Fruit fly (Drosophila melanogaster) whole organism, embryonic: Measurements from ENCODE around the gene Ctr9.

Experiments used
- CG11247 ChIP-seq: fragments of 200-800 bp; sonication (Bioruptor generic); IDR thresholded peaks from 2 replicates; pipeline ENCODE4 v1.3.6; 2022; ENCODE audit warnings: missing biosample characterization, missing genetic modification characterization
- CG12299 ChIP-seq: fragments of 200-800 bp; sonication (Bioruptor generic); optimal IDR thresholded peaks from 2 replicates; lab custom pipeline; 2018; ENCODE audit warnings: missing biosample characterization, mild to moderate bottlenecking, missing genetic modification characterization
- CG13287 ChIP-seq: fragments of 200-800 bp; sonication (Bioruptor generic); IDR thresholded peaks from 2 replicates; pipeline ENCODE4 v1.3.6; 2022; ENCODE audit warnings: missing biosample characterization, missing genetic modification characterization; ENCODE audit not compliant: partially characterized antibody
- CG15269 ChIP-seq: fragments of 200-800 bp; sonication (Bioruptor generic); optimal IDR thresholded peaks from 2 replicates; lab custom pipeline; 2018; ENCODE audit warnings: missing biosample characterization, mild to moderate bottlenecking, missing genetic modification characterization, moderate library complexity
- CG16863 ChIP-seq: fragments of 200-800 bp; sonication (Bioruptor generic); optimal IDR thresholded peaks from 3 replicates; lab custom pipeline; 2016; ENCODE audit warnings: missing biosample characterization, missing genetic modification characterization
- CG17568 ChIP-seq: fragments of 200-800 bp; sonication (Bioruptor generic); optimal IDR thresholded peaks from 2 replicates; lab custom pipeline; 2018; ENCODE audit warnings: missing biosample characterization, mild to moderate bottlenecking, missing genetic modification characterization, moderate library complexity
- CG18011 ChIP-seq: fragments of 200-800 bp; sonication (Bioruptor generic); optimal IDR thresholded peaks from 2 replicates; lab custom pipeline; 2017; ENCODE audit warnings: missing biosample characterization, missing genetic modification characterization, mild to moderate bottlenecking, moderate library complexity, missing genotype
- CG2678 ChIP-seq: fragments of 200-800 bp; sonication (Bioruptor generic); optimal IDR thresholded peaks from 3 replicates; lab custom pipeline; 2019; ENCODE audit warnings: missing biosample characterization, mild to moderate bottlenecking, missing genetic modification characterization, moderate library complexity
- CG3847 ChIP-seq: fragments of 200-800 bp; sonication (Bioruptor generic); IDR thresholded peaks from 2 replicates; pipeline ENCODE4 v1.3.6; 2022; ENCODE audit warnings: missing biosample characterization, missing genetic modification characterization
- CG6254 ChIP-seq: fragments of 200-800 bp; sonication (Bioruptor generic); optimal IDR thresholded peaks from 3 replicates; lab custom pipeline; 2017; ENCODE audit warnings: mild to moderate bottlenecking, missing biosample characterization, missing genetic modification reagents, missing genetic modification characterization
- CG6813 ChIP-seq: fragments of 200-800 bp; sonication (Bioruptor generic); optimal IDR thresholded peaks from 2 replicates; lab custom pipeline; 2017; ENCODE audit warnings: missing biosample characterization, missing genetic modification characterization, mild to moderate bottlenecking, moderate library complexity, missing genetic modification reagents
- CG7357 ChIP-seq: fragments of 200-800 bp; sonication (Bioruptor generic); IDR thresholded peaks from 3 replicates; pipeline ENCODE4 v1.3.6; 2022; ENCODE audit warnings: missing biosample characterization, missing genetic modification characterization
- CG7839 ChIP-seq: fragments of 200-800 bp; sonication (Bioruptor generic); optimal IDR thresholded peaks from 3 replicates; lab custom pipeline; 2018; ENCODE audit warnings: missing biosample characterization, mild to moderate bottlenecking, missing genetic modification characterization, moderate library complexity
- D ChIP-seq, 2 experiments: fragments of 200-800 bp in 1 of 2; fragments of >200 bp in 1 of 2; sonication (Bioruptor generic) in 1 of 2; optimal IDR thresholded peaks; 2 replicates in 1 of 2; 3 replicates in 1 of 2; lab custom pipeline; 2017; ENCODE audit warnings: mild to moderate bottlenecking in 1 of 2, missing biosample characterization in 1 of 2, missing genetic modification characterization in 1 of 2, missing genetic modification reagents in 1 of 2
- Dbx ChIP-seq: fragments of 200-800 bp; sonication (Bioruptor generic); IDR thresholded peaks from 3 replicates; pipeline ENCODE4 v1.3.6; 2022; ENCODE audit warnings: missing biosample characterization, missing genetic modification characterization
- Deaf1 ChIP-seq: fragments of 200-800 bp; optimal IDR thresholded peaks from 3 replicates; lab custom pipeline; 2019; ENCODE audit warnings: missing biosample characterization, mild to moderate bottlenecking, missing genetic modification characterization, moderate library complexity
- Dip2 ChIP-seq: fragments of 200-800 bp; sonication (Bioruptor generic); IDR thresholded peaks from 2 replicates; pipeline ENCODE4 v1.3.6; 2022; ENCODE audit warnings: missing biosample characterization, missing genetic modification characterization
- Ets65A ChIP-seq: fragments of 200-800 bp; sonication (Bioruptor generic); peaks from one replicate; lab custom pipeline; 2016; ENCODE audit warnings: missing biosample characterization, missing genetic modification characterization
- HLH4C ChIP-seq: fragments of 200-800 bp; sonication (Bioruptor generic); IDR thresholded peaks from 3 replicates; pipeline ENCODE4 v1.3.6; 2022; ENCODE audit warnings: missing biosample characterization, missing genetic modification characterization; ENCODE audit not compliant: partially characterized antibody
- Hmr ChIP-seq: fragments of 200-800 bp; sonication (Bioruptor generic); optimal IDR thresholded peaks from 3 replicates; lab custom pipeline; 2017; ENCODE audit warnings: mild to moderate bottlenecking, missing biosample characterization, missing genetic modification reagents, missing genetic modification characterization
- Hmx ChIP-seq: fragments of 200-800 bp; sonication (Bioruptor generic); optimal IDR thresholded peaks from 2 replicates; lab custom pipeline; 2016; ENCODE audit warnings: missing biosample characterization, missing genetic modification characterization
- MESR4 ChIP-seq: fragments of 200-800 bp; sonication (Bioruptor generic); optimal IDR thresholded peaks from 2 replicates; lab custom pipeline; 2018; ENCODE audit warnings: missing biosample characterization, mild to moderate bottlenecking, missing genetic modification characterization, moderate library complexity
- Nf-YC ChIP-seq: fragments of 200-800 bp; optimal IDR thresholded peaks from 3 replicates; lab custom pipeline; 2019; ENCODE audit warnings: missing biosample characterization, mild to moderate bottlenecking, missing genetic modification characterization, moderate library complexity
- Rfx ChIP-seq: fragments of 200-800 bp; sonication (Bioruptor generic); IDR thresholded peaks from 2 replicates; pipeline ENCODE4 v1.3.6; 2022; ENCODE audit warnings: missing biosample characterization, missing genetic modification characterization
- Sin3A ChIP-seq: fragments of >200 bp; optimal IDR thresholded peaks from 2 replicates; lab custom pipeline; 2018
- Six4 ChIP-seq: fragments of 200-800 bp; sonication (Bioruptor generic); optimal IDR thresholded peaks from 2 replicates; lab custom pipeline; 2016; ENCODE audit warnings: missing biosample characterization, missing genetic modification characterization
- Trl ChIP-seq, 3 experiments: fragments of >200 bp in 2 of 3; fragments of 200-800 bp in 1 of 3; sonication (Bioruptor generic) in 1 of 3; optimal IDR thresholded peaks; 2 replicates in 1 of 3; 3 replicates in 2 of 3; lab custom pipeline; 2016 to 2017; ENCODE audit warnings: missing biosample characterization in 1 of 3, missing genetic modification characterization in 1 of 3
- ara ChIP-seq: fragments of 200-800 bp; sonication (Bioruptor generic); IDR thresholded peaks from 2 replicates; pipeline ENCODE4 v1.3.6; 2022; ENCODE audit warnings: missing biosample characterization, missing genetic modification characterization
- ase ChIP-seq: fragments of 200-800 bp; sonication (Bioruptor generic); IDR thresholded peaks from 3 replicates; pipeline ENCODE4 v1.3.6; 2022; ENCODE audit warnings: missing biosample characterization, missing genetic modification characterization
- chinmo ChIP-seq: fragments of 200-800 bp; sonication (Bioruptor generic); IDR thresholded peaks from 4 replicates; pipeline ENCODE4 v1.3.6; 2022; ENCODE audit warnings: missing biosample characterization, missing genetic modification characterization; ENCODE audit not compliant: partially characterized antibody
- ci ChIP-seq: fragments of 200-800 bp; sonication (Bioruptor generic); IDR thresholded peaks from 3 replicates; pipeline ENCODE4 v1.3.6; 2022; ENCODE audit warnings: missing biosample characterization, missing genetic modification characterization
- crol ChIP-seq: fragments of 200-800 bp; sonication (Bioruptor generic); IDR thresholded peaks from 2 replicates; pipeline ENCODE4 v1.3.6; 2022; ENCODE audit warnings: missing biosample characterization, missing genetic modification characterization
- dati ChIP-seq: fragments of 200-800 bp; sonication (Bioruptor generic); IDR thresholded peaks from 2 replicates; pipeline ENCODE4 v1.3.6; 2022; ENCODE audit warnings: missing biosample characterization, missing genetic modification characterization
- disco-r ChIP-seq: fragments of 200-800 bp; sonication (Bioruptor generic); optimal IDR thresholded peaks from 2 replicates; lab custom pipeline; 2016; ENCODE audit warnings: missing biosample characterization, missing genetic modification characterization
- dmrt99B ChIP-seq: fragments of 200-800 bp; sonication (Bioruptor generic); optimal IDR thresholded peaks from 2 replicates; lab custom pipeline; 2018; ENCODE audit warnings: missing biosample characterization, mild to moderate bottlenecking, missing genetic modification characterization, moderate library complexity
- dpn ChIP-seq, 2 experiments: fragments of 200-800 bp; sonication (Bioruptor generic); optimal IDR thresholded peaks; 3 replicates each; lab custom pipeline; 2016; ENCODE audit warnings: missing biosample characterization in 2 of 2, missing genetic modification characterization in 2 of 2
- ems ChIP-seq: fragments of 200-800 bp; sonication (Bioruptor generic); optimal IDR thresholded peaks from 3 replicates; lab custom pipeline; 2016; ENCODE audit warnings: missing biosample characterization, missing genetic modification characterization
- h ChIP-seq: fragments of >200 bp; optimal IDR thresholded peaks from 2 replicates; lab custom pipeline; 2017
- nerfin-1 ChIP-seq: fragments of 200-800 bp; sonication (Bioruptor generic); optimal IDR thresholded peaks from 3 replicates; lab custom pipeline; 2019; ENCODE audit warnings: missing biosample characterization, mild to moderate bottlenecking, missing genetic modification characterization, moderate library complexity
- nmo ChIP-seq: fragments of 200-800 bp; sonication (Bioruptor generic); optimal IDR thresholded peaks from 2 replicates; lab custom pipeline; 2018; ENCODE audit warnings: missing biosample characterization, mild to moderate bottlenecking, missing genetic modification characterization, moderate library complexity
- oc ChIP-seq: fragments of 200-800 bp; sonication (Bioruptor generic); optimal IDR thresholded peaks from 2 replicates; lab custom pipeline; 2018; ENCODE audit warnings: missing biosample characterization, mild to moderate bottlenecking, missing genetic modification characterization, moderate library complexity
- pita ChIP-seq: fragments of 200-800 bp; sonication (Bioruptor generic); optimal IDR thresholded peaks from 2 replicates; lab custom pipeline; 2017; ENCODE audit warnings: missing biosample characterization, mild to moderate bottlenecking, missing genetic modification characterization
- pros ChIP-seq: fragments of 200-800 bp; sonication (Bioruptor generic); optimal IDR thresholded peaks from 3 replicates; lab custom pipeline; 2019; ENCODE audit warnings: missing biosample characterization, mild to moderate bottlenecking, missing genetic modification characterization, moderate library complexity
- schlank ChIP-seq: fragments of 200-800 bp; sonication (Bioruptor generic); optimal IDR thresholded peaks from 2 replicates; lab custom pipeline; 2018; ENCODE audit warnings: missing biosample characterization, mild to moderate bottlenecking, missing genetic modification characterization
- sisA ChIP-seq: fragments of 200-800 bp; sonication (Bioruptor generic); IDR thresholded peaks from 2 replicates; pipeline ENCODE4 v1.3.6; 2022; ENCODE audit warnings: missing biosample characterization, missing genetic modification characterization
- stwl ChIP-seq: fragments of 200-800 bp; sonication (Bioruptor generic); optimal IDR thresholded peaks from 3 replicates; lab custom pipeline; 2018; ENCODE audit warnings: missing biosample characterization, mild to moderate bottlenecking, missing genetic modification characterization, moderate library complexity
- tin ChIP-seq: fragments of 200-800 bp; sonication (Bioruptor generic); optimal IDR thresholded peaks from 3 replicates; lab custom pipeline; 2016; ENCODE audit warnings: missing biosample characterization, missing genetic modification characterization
- tio ChIP-seq: fragments of 200-800 bp; sonication (Bioruptor generic); optimal IDR thresholded peaks from 2 replicates; lab custom pipeline; 2017; ENCODE audit warnings: missing biosample characterization, missing genetic modification characterization, inconsistent platforms
- yki ChIP-seq: fragments of >200 bp; optimal IDR thresholded peaks from 3 replicates; lab custom pipeline; 2018
- zfh1 ChIP-seq: fragments of 200-800 bp; sonication (Bioruptor generic); IDR thresholded peaks from 3 replicates; pipeline ENCODE4 v1.3.6; 2022; ENCODE audit warnings: missing biosample characterization, missing genetic modification characterization

Ctr9 gene

DNA sequence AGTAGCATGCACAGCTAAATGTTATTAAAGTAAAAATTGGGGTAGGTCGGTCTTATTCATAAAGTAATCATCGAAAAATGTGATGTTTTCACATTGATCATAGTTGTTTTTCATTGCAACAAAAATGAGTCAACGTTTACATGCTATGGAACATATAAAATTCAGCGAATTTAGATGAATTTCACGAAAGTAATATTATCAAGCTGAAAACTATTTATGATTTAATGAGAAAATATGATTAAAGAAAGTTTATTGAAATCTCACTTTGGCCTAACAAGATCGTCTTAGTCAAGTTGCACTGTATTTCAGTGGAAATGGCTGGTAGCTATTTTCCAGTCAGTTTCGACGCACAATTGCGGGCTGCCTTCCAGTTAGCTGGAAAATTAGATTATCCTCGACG, 41.9 kb downstream of the Ctr9 start (continued):
- TF ChIP-seq Dip2 (no peak), ara (GFP tag; lab: Robert Waterston, UW) (0 out of 2 replicates have a peak, but pooled peaks have one; percentile 29), CG2678 (tag; lab: Kevin White, UChicago) (no peak), tio (GFP tag; lab: Kevin White, UChicago) (peak; percentile 30), Sin3A (no peak), dpn (GFP tag; optimal IDR thresholded peaks at IDR 0.05; lab: Kevin White, UChicago) (no peak), Hmr (GFP tag; lab: Kevin White, UChicago) (no peak), stwl (tag; lab: Kevin White, UChicago) (no peak), CG7357 (no peak), CG12299 (tag; lab: Kevin White, UChicago) (no peak), schlank (tag; lab: Kevin White, UChicago) (no peak), CG7839 (no peak), pita (GFP tag; lab: Kevin White, UChicago) (no peak), disco-r (no peak), Rfx (GFP tag; lab: Robert Waterston, UW) (no peak), Six4 (GFP tag; lab: Kevin White, UChicago) (no peak), ems (GFP tag; lab: Kevin White, UChicago) (no peak), CG6254 (GFP tag; lab: Kevin White, UChicago) (no peak), CG18011 (no peak), CG3847 (GFP tag; lab: Robert Waterston, UW) (no peak), h (lab: Kevin White, UChicago) (no peak)

DNA sequence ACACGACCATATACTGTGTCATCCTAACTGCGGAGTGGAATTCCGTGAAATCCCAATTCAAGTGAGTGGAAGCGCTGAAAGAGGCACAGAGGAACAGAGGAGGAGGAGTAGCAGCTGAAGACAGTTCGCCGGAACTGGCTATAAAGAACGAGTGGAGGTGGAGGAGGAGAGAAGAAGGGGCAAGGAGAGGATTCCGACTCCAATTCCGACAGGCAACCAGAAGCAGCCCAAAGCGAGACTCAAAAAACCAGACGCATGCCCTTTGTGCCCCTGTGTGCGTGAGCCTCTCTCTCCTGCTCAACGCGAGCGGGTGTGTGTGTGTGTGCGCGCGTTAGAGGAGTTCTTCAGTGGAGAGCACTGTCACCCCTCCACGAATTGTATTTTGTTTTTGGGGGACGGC, 42.4 kb downstream of the Ctr9 start:
- no peak for TF ChIP-seq zfh1
- no peak for TF ChIP-seq CG17568 (GFP tag; lab: Kevin White, UChicago)
- peak; percentile 57 to 65 for TF ChIP-seq Trl (optimal IDR thresholded peaks at IDR 0.05; lab: Kevin White, UChicago)
- no peak for TF ChIP-seq Trl (GFP tag; optimal IDR thresholded peaks at IDR 0.05; lab: Kevin White, UChicago)
- no peak for TF ChIP-seq CG13287 (GFP tag; lab: Robert Waterston, UW)
- no peak for TF ChIP-seq ci (GFP tag; lab: Robert Waterston, UW)
- no peak for TF ChIP-seq disco-r
- TF ChIP-seq ase (GFP tag; lab: Robert Waterston, UW), result 0 out of 3 replicates have a peak, but pooled peaks have one; percentile 2
- no peak for TF ChIP-seq tin (GFP tag; lab: Kevin White, UChicago)
- no peak for TF ChIP-seq CG6813 (GFP tag; lab: Kevin White, UChicago)
- TF ChIP-seq tio (GFP tag; lab: Kevin White, UChicago), result no peak
- no peak for TF ChIP-seq Nf-YC (tag; lab: Kevin White, UChicago)
- TF ChIP-seq yki (lab: Kevin White, UChicago), result no peak
- no peak for TF ChIP-seq dati (GFP tag; lab: Robert Waterston, UW)
- TF ChIP-seq HLH4C (GFP tag; lab: Robert Waterston, UW), result 0 out of 3 replicates have a peak, but pooled peaks have one; percentile 12
- no peak for TF ChIP-seq CG16863 (GFP tag; lab: Kevin White, UChicago)
- TF ChIP-seq Deaf1, result peak; percentile 39
- TF ChIP-seq oc (tag; lab: Kevin White, UChicago), result no peak
- TF ChIP-seq pros (GFP tag; lab: Kevin White, UChicago), result no peak
- TF ChIP-seq CG15269 (tag; lab: Kevin White, UChicago), result no peak
- TF ChIP-seq crol (GFP tag; lab: Robert Waterston, UW), result peak; percentile 82
- 0 out of 4 replicates have a peak, but pooled peaks have one; percentile 37 for TF ChIP-seq chinmo (GFP tag; lab: Robert Waterston, UW)
- no peak for TF ChIP-seq ems (GFP tag; lab: Kevin White, UChicago)
- no peak for TF ChIP-seq dmrt99B (tag; lab: Kevin White, UChicago)
- TF ChIP-seq sisA (GFP tag; lab: Robert Waterston, UW), result no peak
- TF ChIP-seq Dbx (GFP tag; lab: Robert Waterston, UW), result no peak
- peak; percentile 68 for TF ChIP-seq Ets65A (GFP tag; lab: Kevin White, UChicago)
- TF ChIP-seq MESR4, result no peak
- TF ChIP-seq Hmx (GFP tag; lab: Kevin White, UChicago), result no peak
- no peak for TF ChIP-seq CG11247
- no peak for TF ChIP-seq nerfin-1 (tag; lab: Kevin White, UChicago)
- TF ChIP-seq nmo, result no peak
- TF ChIP-seq D (optimal IDR thresholded peaks at IDR 0.05; lab: Kevin White, UChicago), result peak; percentile 71
- TF ChIP-seq D (GFP tag; optimal IDR thresholded peaks at IDR 0.05; lab: Kevin White, UChicago), result no peak
